Worm (Caenorhabditis elegans): ENCODE measurements around the gene npax-3.

DNA sequence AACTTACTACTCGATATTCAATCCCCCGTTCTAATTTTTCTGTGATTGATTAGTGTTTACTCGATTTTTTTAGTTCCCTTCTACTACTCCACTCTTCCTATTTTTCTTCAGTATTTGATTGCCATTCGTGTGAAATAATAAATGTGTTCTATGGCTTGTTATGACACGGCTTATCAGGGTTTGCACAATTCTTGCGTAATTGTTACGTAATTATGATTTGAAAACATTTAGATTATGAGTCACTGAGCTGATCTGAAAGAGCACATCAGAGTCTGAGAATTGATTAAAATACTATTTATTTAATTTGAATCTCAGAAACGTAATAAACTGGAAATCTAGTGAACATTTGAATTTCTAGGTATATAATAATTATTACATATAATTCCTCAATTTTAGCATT lies 50.3 kb downstream of the npax-3 start:
- no peak for TF ChIP-seq ama-1 (optimal IDR thresholded peaks at IDR 0.05)
- no peak for TF ChIP-seq ets-7 (tag; optimal IDR thresholded peaks at IDR 0.05)
- no peak for TF ChIP-seq ceh-13 (GFP tag; optimal IDR thresholded peaks at IDR 0.05)
- no peak for TF ChIP-seq hnd-1 (tag; optimal IDR thresholded peaks at IDR 0.05)
- TF ChIP-seq flt-1 (GFP tag; IDR thresholded peaks at IDR 0.05): no peak
- TF ChIP-seq scrt-1 (GFP tag; IDR thresholded peaks at IDR 0.05): no peak
